Fruit fly (Drosophila melanogaster) whole organism, pupa: ENCODE results near the gene CG18789.

ENCODE experiments used
- CG15710 ChIP-seq: fragments of 200-800 bp; sonication (Bioruptor generic); optimal IDR thresholded peaks from 2 replicates; lab custom pipeline; 2018; ENCODE audit warnings: missing biosample characterization, mild to moderate bottlenecking, missing genetic modification characterization, moderate library complexity
- CG17806 ChIP-seq: fragments of 200-800 bp; sonication (Bioruptor generic); optimal IDR thresholded peaks from 2 replicates; lab custom pipeline; 2018; ENCODE audit warnings: missing biosample characterization, mild to moderate bottlenecking, missing genetic modification characterization, moderate library complexity
- CG34367 ChIP-seq: fragments of 200-800 bp; sonication (Bioruptor generic); optimal IDR thresholded peaks from 2 replicates; lab custom pipeline; 2018; ENCODE audit warnings: missing biosample characterization, mild to moderate bottlenecking, missing genetic modification characterization
- CG4496 ChIP-seq: fragments of 200-800 bp; sonication (Bioruptor generic); IDR thresholded peaks from 3 replicates; pipeline ENCODE4 v1.3.6; 2022; ENCODE audit warnings: missing biosample characterization, missing genetic modification characterization
- CG8301 ChIP-seq: fragments of 200-800 bp; sonication (Bioruptor generic); optimal IDR thresholded peaks from 2 replicates; lab custom pipeline; 2018; ENCODE audit warnings: missing biosample characterization, mild to moderate bottlenecking, missing genetic modification characterization
- EcR ChIP-seq: fragments of 200-800 bp; sonication (Bioruptor generic); optimal IDR thresholded peaks from 3 replicates; lab custom pipeline; 2019; ENCODE audit warnings: missing biosample characterization, missing genetic modification characterization, mild to moderate bottlenecking, moderate library complexity, missing genetic modification reagents
- Ets98B ChIP-seq: fragments of 200-800 bp; sonication (Bioruptor generic); IDR thresholded peaks from 2 replicates; pipeline ENCODE4 v1.3.6; 2022; ENCODE audit warnings: missing biosample characterization, missing genetic modification characterization
- Snoo ChIP-seq: fragments of 200-800 bp; sonication (Bioruptor generic); optimal IDR thresholded peaks from 3 replicates; lab custom pipeline; 2017; ENCODE audit warnings: missing biosample characterization, mild to moderate bottlenecking, missing genetic modification characterization, inconsistent platforms
- gl ChIP-seq: fragments of 200-800 bp; sonication (Bioruptor generic); optimal IDR thresholded peaks from 2 replicates; lab custom pipeline; 2018; ENCODE audit warnings: missing biosample characterization, mild to moderate bottlenecking, missing genetic modification characterization

- no peak for TF ChIP-seq gl (tag; lab: Kevin White, UChicago)
- TF ChIP-seq CG4496 (GFP tag; lab: Robert Waterston, UW), result no peak
- no peak for TF ChIP-seq CG17806
- TF ChIP-seq Ets98B (GFP tag; lab: Robert Waterston, UW), result no peak
- no peak for TF ChIP-seq CG15710 (tag; lab: Kevin White, UChicago)
- no peak for TF ChIP-seq CG34367 (tag; lab: Kevin White, UChicago)
- TF ChIP-seq EcR (GFP tag; lab: Kevin White, UChicago), result no peak
- no peak for TF ChIP-seq CG8301 (tag; lab: Kevin White, UChicago)
- TF ChIP-seq Snoo (tag; lab: Kevin White, UChicago), result no peak
Measured at dm6 chr2L:11963422-11964322, 31.6 kb downstream of the CG18789 start.
